Worm (Caenorhabditis elegans) whole organism, mixed stage, embryonic: ENCODE results near the gene atf-6.
A peak's percentile ranks its signal among the peaks of the same experiment; 100 is the strongest.

ENCODE experiments used
- M03D4.4 ChIP-seq: sonication (generic microtip); optimal IDR thresholded peaks from 2 replicates; lab custom pipeline; 2017; ENCODE audit warnings: mild to moderate bottlenecking, missing genetic modification characterization, missing compliant biosample characterization
- bed-3 ChIP-seq: fragments of 200-800 bp; sonication (Bioruptor generic); optimal IDR thresholded peaks from 3 replicates; lab custom pipeline; 2018; ENCODE audit warnings: mild to moderate bottlenecking, missing genetic modification characterization, moderate library complexity, missing compliant biosample characterization
- blmp-1 ChIP-seq: fragments of 150-350 bp; optimal IDR thresholded peaks from 2 replicates; lab custom pipeline; 2014; ENCODE audit warnings: missing biosample characterization, missing genetic modification characterization
- ceh-39 ChIP-seq: fragments of 150-350 bp; optimal IDR thresholded peaks from 2 replicates; lab custom pipeline; 2014; ENCODE audit warnings: missing biosample characterization, missing genetic modification characterization
- ceh-43 ChIP-seq: fragments of 200-800 bp; sonication (Bioruptor generic); optimal IDR thresholded peaks from 2 replicates; lab custom pipeline; 2018; ENCODE audit warnings: mild to moderate bottlenecking, missing genetic modification characterization, moderate library complexity, missing compliant biosample characterization
- ceh-83 ChIP-seq: fragments of 200-800 bp; sonication (Bioruptor generic); optimal IDR thresholded peaks from 2 replicates; lab custom pipeline; 2018; ENCODE audit warnings: mild to moderate bottlenecking, missing genetic modification characterization, missing compliant biosample characterization
- ces-1 ChIP-seq: fragments of 150-350 bp; optimal IDR thresholded peaks from 2 replicates; lab custom pipeline; 2014; ENCODE audit warnings: missing biosample characterization, missing genetic modification reagents, missing genetic modification characterization
- cnd-1 ChIP-seq: fragments of 200-800 bp; sonication (Bioruptor generic); optimal IDR thresholded peaks from 2 replicates; lab custom pipeline; 2018; ENCODE audit warnings: mild to moderate bottlenecking, missing genetic modification characterization, missing compliant biosample characterization
- drap-1 ChIP-seq: fragments of 200-800 bp; sonication (Bioruptor generic); optimal IDR thresholded peaks from 3 replicates; lab custom pipeline; 2018; ENCODE audit warnings: mild to moderate bottlenecking, missing genetic modification characterization, missing compliant biosample characterization
- elt-1 ChIP-seq: sonication (generic microtip); optimal IDR thresholded peaks from 2 replicates; lab custom pipeline; 2017; ENCODE audit warnings: missing genetic modification characterization, mild to moderate bottlenecking, missing compliant biosample characterization, antibody characterized with exemption, moderate library complexity, borderline replicate concordance; ENCODE audit not compliant: insufficient read depth
- elt-3 ChIP-seq: fragments of 150-350 bp; optimal IDR thresholded peaks from 2 replicates; lab custom pipeline; 2014; ENCODE audit warnings: missing biosample characterization, missing genetic modification characterization
- ham-2 ChIP-seq: fragments of 200-800 bp; sonication (Bioruptor generic); optimal IDR thresholded peaks from 2 replicates; lab custom pipeline; 2018; ENCODE audit warnings: mild to moderate bottlenecking, missing genetic modification characterization, missing compliant biosample characterization
- hlh-1 ChIP-seq: fragments of 150-350 bp; optimal IDR thresholded peaks from 2 replicates; lab custom pipeline; 2014; ENCODE audit warnings: missing biosample characterization, missing genetic modification reagents, missing genetic modification characterization
- lin-13 ChIP-seq: fragments of 150-350 bp; optimal IDR thresholded peaks from 2 replicates; lab custom pipeline; 2014; ENCODE audit warnings: missing biosample characterization, missing genetic modification characterization
- lin-32 ChIP-seq: fragments of 200-800 bp; sonication (Bioruptor generic); optimal IDR thresholded peaks from 2 replicates; lab custom pipeline; 2018; ENCODE audit warnings: mild to moderate bottlenecking, missing genetic modification characterization, missing compliant biosample characterization
- lsy-2 ChIP-seq: fragments of 150-350 bp; optimal IDR thresholded peaks from 2 replicates; lab custom pipeline; 2014; ENCODE audit warnings: missing biosample characterization, missing genetic modification characterization
- mab-5 ChIP-seq: fragments of 150-350 bp; optimal IDR thresholded peaks from 2 replicates; lab custom pipeline; 2014; ENCODE audit warnings: missing biosample characterization, missing genetic modification characterization
- mep-1 ChIP-seq: fragments of 150-350 bp; optimal IDR thresholded peaks from 2 replicates; lab custom pipeline; 2017; ENCODE audit warnings: missing biosample characterization, missing genetic modification reagents, missing genetic modification characterization, inconsistent platforms
- mls-2 ChIP-seq: sonication (generic microtip); optimal IDR thresholded peaks from 2 replicates; lab custom pipeline; 2016; ENCODE audit warnings: mild to moderate bottlenecking, missing genetic modification characterization, moderate library complexity, missing compliant biosample characterization
- nhr-12 ChIP-seq: fragments of 150-350 bp; optimal IDR thresholded peaks from 2 replicates; lab custom pipeline; 2014; ENCODE audit warnings: missing biosample characterization, missing genetic modification characterization
- nhr-2 ChIP-seq: fragments of 150-350 bp; optimal IDR thresholded peaks from 2 replicates; lab custom pipeline; 2014; ENCODE audit warnings: missing biosample characterization, missing genetic modification characterization
- nhr-237 ChIP-seq: fragments of 150-350 bp; optimal IDR thresholded peaks from 2 replicates; lab custom pipeline; 2014; ENCODE audit warnings: missing biosample characterization, missing genetic modification characterization
- nhr-28 ChIP-seq: fragments of 150-350 bp; optimal IDR thresholded peaks from 2 replicates; lab custom pipeline; 2014; ENCODE audit warnings: missing biosample characterization, missing genetic modification characterization
- nhr-76 ChIP-seq: sonication (generic microtip); optimal IDR thresholded peaks from 2 replicates; lab custom pipeline; 2017; ENCODE audit warnings: missing biosample characterization, missing genetic modification characterization
- pha-4 ChIP-seq: fragments of 150-350 bp; optimal IDR thresholded peaks from 2 replicates; lab custom pipeline; 2018; ENCODE audit warnings: missing biosample characterization, missing genetic modification reagents, missing genetic modification characterization
- sem-2 ChIP-seq: fragments of 200-800 bp; sonication (Bioruptor generic); optimal IDR thresholded peaks from 2 replicates; lab custom pipeline; 2018; ENCODE audit warnings: mild to moderate bottlenecking, missing genetic modification characterization, missing compliant biosample characterization
- snpc-4 ChIP-seq: fragments of 150-350 bp; optimal IDR thresholded peaks from 2 replicates; lab custom pipeline; 2014; ENCODE audit warnings: missing biosample characterization, missing genetic modification characterization
- sptf-1 ChIP-seq: sonication (generic microtip); optimal IDR thresholded peaks from 2 replicates; lab custom pipeline; 2017; ENCODE audit warnings: mild to moderate bottlenecking, missing genetic modification characterization, moderate library complexity, missing compliant biosample characterization
- tbx-8 ChIP-seq: fragments of 200-800 bp; sonication (Bioruptor generic); optimal IDR thresholded peaks from 2 replicates; lab custom pipeline; 2018; ENCODE audit warnings: mild to moderate bottlenecking, missing genetic modification characterization, moderate library complexity, missing compliant biosample characterization
- unc-120 ChIP-seq: sonication (generic microtip); optimal IDR thresholded peaks from 2 replicates; lab custom pipeline; 2017; ENCODE audit warnings: missing genetic modification characterization, missing compliant biosample characterization; ENCODE audit not compliant: poor library complexity, severe bottlenecking
- unc-39 ChIP-seq: fragments of 150-350 bp; optimal IDR thresholded peaks from 2 replicates; lab custom pipeline; 2014; ENCODE audit warnings: missing biosample characterization, missing genetic modification characterization
- unc-62 ChIP-seq: fragments of 150-350 bp; optimal IDR thresholded peaks from 2 replicates; lab custom pipeline; 2014; ENCODE audit warnings: missing biosample characterization, missing genetic modification reagents, missing genetic modification characterization
- ztf-11 ChIP-seq: fragments of 150-350 bp; optimal IDR thresholded peaks from 2 replicates; lab custom pipeline; 2014; ENCODE audit warnings: missing biosample characterization, missing genetic modification characterization

The atf-6 gene

DNA sequence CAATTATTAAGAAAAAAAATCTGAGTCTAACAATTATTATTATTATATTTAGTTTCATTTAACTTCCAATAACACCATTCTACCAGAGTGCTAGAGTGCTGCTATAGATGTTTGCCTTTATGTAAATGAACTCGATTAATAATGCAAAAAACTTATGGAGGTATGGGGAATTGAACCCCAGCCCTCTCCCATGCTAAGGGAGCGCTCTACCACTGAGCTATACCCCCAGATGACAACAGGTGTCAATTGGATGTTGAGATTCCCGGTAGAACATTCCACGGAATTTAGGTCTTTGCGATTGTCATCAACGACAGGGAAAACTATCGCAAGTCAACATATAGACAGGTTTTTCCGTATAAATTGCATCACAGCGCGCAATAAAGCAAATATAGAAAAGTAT, 22.7 kb upstream of the atf-6 start:
- no peak for TF ChIP-seq ces-1 (GFP tag; lab: Kevin White, UChicago)
- peak; percentile 77 for TF ChIP-seq lin-32 (GFP tag; lab: Kevin White, UChicago)
- no peak for TF ChIP-seq ztf-11 (tag; lab: Kevin White, UChicago)
- TF ChIP-seq bed-3 (GFP tag; lab: Kevin White, UChicago): peak; percentile 53
- TF ChIP-seq unc-39 (tag; lab: Kevin White, UChicago): no peak
- no peak for TF ChIP-seq elt-1 (tag; lab: Kevin White, UChicago)
- TF ChIP-seq unc-62 (GFP tag; lab: Kevin White, UChicago): peak; percentile 47
- peak; percentile 38 for TF ChIP-seq tbx-8 (GFP tag; lab: Kevin White, UChicago)
- TF ChIP-seq pha-4 (tag; lab: Kevin White, UChicago): no peak
- peak; percentile 73 for TF ChIP-seq sptf-1
- TF ChIP-seq mls-2 (tag; lab: Kevin White, UChicago): peak; percentile 80
- TF ChIP-seq lin-13 (tag; lab: Kevin White, UChicago): peak; percentile 10
- peak; percentile 77 for TF ChIP-seq ceh-83 (GFP tag; lab: Kevin White, UChicago)
- TF ChIP-seq hlh-1 (tag; lab: Kevin White, UChicago): peak; percentile 53
- no peak for TF ChIP-seq blmp-1 (tag; lab: Kevin White, UChicago)
- peak; percentile 82 for TF ChIP-seq M03D4.4 (tag; lab: Kevin White, UChicago)
- TF ChIP-seq cnd-1: peak; percentile 76
- peak; percentile 28 for TF ChIP-seq mep-1 (tag; lab: Kevin White, UChicago)
- peak; percentile 35 for TF ChIP-seq ceh-43 (GFP tag; lab: Kevin White, UChicago)
- TF ChIP-seq nhr-237 (tag; lab: Kevin White, UChicago): peak; percentile 30
- no peak for TF ChIP-seq nhr-76 (tag; lab: Kevin White, UChicago)
- peak; percentile 83 for TF ChIP-seq drap-1 (GFP tag; lab: Kevin White, UChicago)
- no peak for TF ChIP-seq mab-5 (tag; lab: Kevin White, UChicago)
- TF ChIP-seq unc-120 (tag; lab: Kevin White, UChicago): peak; percentile 60
- TF ChIP-seq ceh-39 (tag; lab: Kevin White, UChicago): no peak
- peak; percentile 80 for TF ChIP-seq ham-2 (GFP tag; lab: Kevin White, UChicago)
- no peak for TF ChIP-seq lsy-2 (tag; lab: Kevin White, UChicago)
- peak; percentile 74 for TF ChIP-seq sem-2 (GFP tag; lab: Kevin White, UChicago)

DNA sequence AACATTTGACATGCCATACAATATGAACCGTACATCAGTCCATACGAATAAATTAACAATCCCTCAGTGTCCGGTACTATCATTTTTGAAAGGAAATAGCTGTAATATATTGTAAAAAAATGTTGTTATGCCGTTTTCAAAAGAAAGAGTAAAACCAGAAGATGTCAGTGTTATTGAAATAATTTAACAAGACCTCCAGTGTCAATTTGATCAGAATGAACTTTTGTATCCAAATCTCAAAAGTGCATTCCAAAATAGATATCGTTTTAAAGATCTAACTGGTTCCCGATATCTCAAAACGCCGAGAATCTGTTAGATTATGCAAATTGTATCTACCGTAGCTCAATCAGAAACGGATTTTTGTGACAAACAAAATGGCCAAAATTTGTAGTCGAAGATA, 19.2 kb upstream of the atf-6 start, which contains the start of gene odr-7:
Gene odr-7, minus strand, starts transcription at position 101 of the 400 bp plus-strand sequence.
- no peak for TF ChIP-seq nhr-76 (tag; lab: Kevin White, UChicago)
- TF ChIP-seq unc-62 (GFP tag; lab: Kevin White, UChicago): no peak
- TF ChIP-seq bed-3 (GFP tag; lab: Kevin White, UChicago): no peak
- TF ChIP-seq mab-5 (tag; lab: Kevin White, UChicago): no peak
- no peak for TF ChIP-seq nhr-2 (tag; lab: Kevin White, UChicago)
- no peak for TF ChIP-seq ham-2 (GFP tag; lab: Kevin White, UChicago)
- no peak for TF ChIP-seq lin-32 (GFP tag; lab: Kevin White, UChicago)
- TF ChIP-seq nhr-28: no peak
- TF ChIP-seq lin-13 (tag; lab: Kevin White, UChicago): no peak
- TF ChIP-seq elt-1 (tag; lab: Kevin White, UChicago): no peak
- TF ChIP-seq M03D4.4 (tag; lab: Kevin White, UChicago): no peak

DNA sequence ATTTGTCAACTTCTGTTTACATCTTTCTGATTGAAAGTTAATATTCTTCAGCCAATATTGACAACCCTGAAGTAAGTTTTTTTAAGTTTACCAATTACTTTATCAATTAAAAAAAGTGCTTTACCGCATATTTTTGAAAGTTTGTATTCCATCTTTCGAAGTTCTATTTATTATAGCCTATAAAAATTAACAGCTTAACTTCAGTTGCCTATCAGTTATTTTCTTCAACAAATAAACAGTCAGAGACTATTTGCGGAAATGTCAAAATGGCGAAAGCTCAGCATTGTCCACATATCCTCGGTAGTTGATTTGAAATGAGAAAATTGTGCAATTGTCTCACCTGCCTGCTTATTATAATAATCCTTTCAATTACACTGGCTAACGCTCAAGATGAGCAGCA, 17.2 kb upstream of the atf-6 start, which contains the start of gene T18D3.5:
Gene T18D3.5, plus strand, starts transcription at position 301 of the 400 bp plus-strand sequence.
- no peak for TF ChIP-seq M03D4.4 (tag; lab: Kevin White, UChicago)
- no peak for TF ChIP-seq ztf-11 (tag; lab: Kevin White, UChicago)
- no peak for TF ChIP-seq elt-3 (tag; lab: Kevin White, UChicago)
- TF ChIP-seq nhr-12 (tag; lab: Kevin White, UChicago): no peak
- TF ChIP-seq unc-120 (tag; lab: Kevin White, UChicago): no peak
- TF ChIP-seq snpc-4 (tag; lab: Kevin White, UChicago): no peak
- no peak for TF ChIP-seq mep-1 (tag; lab: Kevin White, UChicago)
- no peak for TF ChIP-seq pha-4 (tag; lab: Kevin White, UChicago)
- TF ChIP-seq cnd-1: no peak
- no peak for TF ChIP-seq lin-13 (tag; lab: Kevin White, UChicago)
- no peak for TF ChIP-seq nhr-2 (tag; lab: Kevin White, UChicago)
- no peak for TF ChIP-seq nhr-28
- no peak for TF ChIP-seq ham-2 (GFP tag; lab: Kevin White, UChicago)
- TF ChIP-seq ceh-43 (GFP tag; lab: Kevin White, UChicago): no peak
- no peak for TF ChIP-seq mab-5 (tag; lab: Kevin White, UChicago)
- TF ChIP-seq tbx-8 (GFP tag; lab: Kevin White, UChicago): no peak
